Fruit fly (Drosophila melanogaster) whole organism, embryonic: ENCODE data around the gene CG9498.

Experiments
- Abd-B ChIP-seq: fragments of 200-800 bp; sonication (Bioruptor generic); optimal IDR thresholded peaks from 2 replicates; lab custom pipeline; 2018; ENCODE audit warnings: missing biosample characterization, mild to moderate bottlenecking, missing genetic modification characterization, moderate library complexity
- Ada2b ChIP-seq: fragments of 200-800 bp; sonication (Bioruptor generic); IDR thresholded peaks from 2 replicates; pipeline ENCODE4 v1.3.6; 2022; ENCODE audit warnings: missing biosample characterization, missing genetic modification characterization
- Awh ChIP-seq: fragments of 200-800 bp; sonication (Bioruptor generic); IDR thresholded peaks from 2 replicates; pipeline ENCODE4, ENCODE4 v1.3.6; 2022; ENCODE audit warnings: missing biosample characterization, missing genetic modification characterization
- B-H1 ChIP-seq: fragments of 200-800 bp; sonication (Bioruptor generic); IDR thresholded peaks from 3 replicates; pipeline ENCODE4 v1.3.6; 2022; ENCODE audit warnings: missing biosample characterization, missing genetic modification characterization
- Bteb2 ChIP-seq: fragments of 200-800 bp; sonication (Bioruptor generic); optimal IDR thresholded peaks from 2 replicates; lab custom pipeline; 2016; ENCODE audit warnings: missing biosample characterization, missing genetic modification characterization
- CG10267 ChIP-seq: fragments of 200-800 bp; sonication (Bioruptor generic); optimal IDR thresholded peaks from 2 replicates; lab custom pipeline; 2018; ENCODE audit warnings: missing biosample characterization, mild to moderate bottlenecking, missing genetic modification characterization, moderate library complexity
- CG11504 ChIP-seq: fragments of 200-800 bp; sonication (Bioruptor generic); optimal IDR thresholded peaks from 3 replicates; lab custom pipeline; 2019; ENCODE audit warnings: missing biosample characterization, mild to moderate bottlenecking, missing genetic modification characterization, moderate library complexity
- CG12071 ChIP-seq: fragments of 200-800 bp; sonication (Bioruptor generic); optimal IDR thresholded peaks from 3 replicates; lab custom pipeline; 2018; ENCODE audit warnings: missing biosample characterization, mild to moderate bottlenecking, missing genetic modification characterization
- CG12219 ChIP-seq: fragments of 200-800 bp; sonication (Bioruptor generic); optimal IDR thresholded peaks from 3 replicates; lab custom pipeline; 2018; ENCODE audit warnings: missing biosample characterization, mild to moderate bottlenecking, missing genetic modification characterization
- CG12299 ChIP-seq: fragments of 200-800 bp; sonication (Bioruptor generic); optimal IDR thresholded peaks from 2 replicates; lab custom pipeline; 2018; ENCODE audit warnings: missing biosample characterization, mild to moderate bottlenecking, missing genetic modification characterization
- CG14860 ChIP-seq: fragments of 200-800 bp; sonication (Bioruptor generic); IDR thresholded peaks from 3 replicates; pipeline ENCODE4 v1.3.6; 2022; ENCODE audit warnings: missing biosample characterization, missing genetic modification characterization; ENCODE audit not compliant: partially characterized antibody
- CG15514 ChIP-seq: fragments of 200-800 bp; sonication (Bioruptor generic); optimal IDR thresholded peaks from 3 replicates; lab custom pipeline; 2017; ENCODE audit warnings: missing biosample characterization, missing genetic modification characterization, mild to moderate bottlenecking, moderate library complexity, missing genetic modification reagents
- CG17359 ChIP-seq: fragments of 200-800 bp; sonication (Bioruptor generic); optimal IDR thresholded peaks from 3 replicates; lab custom pipeline; 2018; ENCODE audit warnings: missing biosample characterization, mild to moderate bottlenecking, missing genetic modification characterization, moderate library complexity
- CG18619 ChIP-seq: fragments of 200-800 bp; sonication (Bioruptor generic); optimal IDR thresholded peaks from 3 replicates; lab custom pipeline; 2017; ENCODE audit warnings: missing biosample characterization, mild to moderate bottlenecking, missing genetic modification characterization
- CG18764 ChIP-seq: fragments of 200-800 bp; sonication (Bioruptor generic); optimal IDR thresholded peaks from 3 replicates; lab custom pipeline; 2016; ENCODE audit warnings: missing biosample characterization, missing genetic modification characterization
- CG2712 ChIP-seq: fragments of 200-800 bp; optimal IDR thresholded peaks from 3 replicates; lab custom pipeline; 2019; ENCODE audit warnings: missing biosample characterization, mild to moderate bottlenecking, missing genetic modification characterization, moderate library complexity
- CG2875 ChIP-seq: fragments of 200-800 bp; sonication (Bioruptor generic); optimal IDR thresholded peaks from 2 replicates; lab custom pipeline; 2017; ENCODE audit warnings: missing biosample characterization, mild to moderate bottlenecking, missing genetic modification characterization, missing genetic modification reagents
- CG31365 ChIP-seq: fragments of 200-800 bp; sonication (Bioruptor generic); optimal IDR thresholded peaks from 2 replicates; lab custom pipeline; 2018; ENCODE audit warnings: missing biosample characterization, mild to moderate bottlenecking, missing genetic modification characterization
- CG31388 ChIP-seq: fragments of 200-800 bp; sonication (Bioruptor generic); optimal IDR thresholded peaks from 2 replicates; lab custom pipeline; 2016; ENCODE audit warnings: missing biosample characterization, missing genetic modification characterization
- CG3281 ChIP-seq: fragments of 200-800 bp; sonication (Bioruptor generic); optimal IDR thresholded peaks from 3 replicates; lab custom pipeline; 2017; ENCODE audit warnings: missing biosample characterization, mild to moderate bottlenecking, missing genetic modification characterization
- CG3407 ChIP-seq: fragments of 200-800 bp; sonication (Bioruptor generic); optimal IDR thresholded peaks from 2 replicates; lab custom pipeline; 2018; ENCODE audit warnings: missing biosample characterization, mild to moderate bottlenecking, missing genetic modification characterization
- CG5953 ChIP-seq: fragments of 200-800 bp; sonication (Bioruptor generic); IDR thresholded peaks from 2 replicates; pipeline ENCODE4 v1.3.6; 2022; ENCODE audit warnings: missing biosample characterization, missing genetic modification characterization
- CG7357 ChIP-seq: fragments of 200-800 bp; sonication (Bioruptor generic); IDR thresholded peaks from 3 replicates; pipeline ENCODE4 v1.3.6; 2022; ENCODE audit warnings: missing biosample characterization, missing genetic modification characterization
- CG8924 ChIP-seq: fragments of 200-800 bp; optimal IDR thresholded peaks from 3 replicates; lab custom pipeline; 2019; ENCODE audit warnings: missing biosample characterization, mild to moderate bottlenecking, missing genetic modification characterization, moderate library complexity
- CG9437 ChIP-seq: fragments of 200-800 bp; sonication (Bioruptor generic); optimal IDR thresholded peaks from 2 replicates; lab custom pipeline; 2018; ENCODE audit warnings: missing biosample characterization, mild to moderate bottlenecking, missing genetic modification characterization
- CG9797 ChIP-seq: fragments of 200-800 bp; sonication (Bioruptor generic); optimal IDR thresholded peaks from 3 replicates; lab custom pipeline; 2018; ENCODE audit warnings: missing biosample characterization, mild to moderate bottlenecking, missing genetic modification characterization
- D19B ChIP-seq: fragments of 200-800 bp; sonication (Bioruptor generic); optimal IDR thresholded peaks from 2 replicates; lab custom pipeline; 2017; ENCODE audit warnings: missing biosample characterization, mild to moderate bottlenecking, missing genetic modification characterization
- H2.0 ChIP-seq: fragments of 200-800 bp; sonication (Bioruptor generic); IDR thresholded peaks from 2 replicates; pipeline ENCODE4 v1.3.6; 2022; ENCODE audit warnings: missing biosample characterization, missing genetic modification characterization
- Med ChIP-seq: fragments of 200-800 bp; sonication (Bioruptor generic); peaks from one replicate; lab custom pipeline; 2016; ENCODE audit warnings: missing biosample characterization, missing genetic modification characterization, mild to moderate bottlenecking, inconsistent platforms, moderate library complexity
- NC2β ChIP-seq: fragments of 200-800 bp; sonication (Bioruptor generic); optimal IDR thresholded peaks from 2 replicates; lab custom pipeline; 2016; ENCODE audit warnings: missing biosample characterization, missing genetic modification characterization
- NK7.1 ChIP-seq: fragments of 200-800 bp; sonication (Bioruptor generic); optimal IDR thresholded peaks from 3 replicates; lab custom pipeline; 2016; ENCODE audit warnings: missing biosample characterization, missing genetic modification characterization
- Spps ChIP-seq: fragments of 200-800 bp; sonication (Bioruptor generic); optimal IDR thresholded peaks from 2 replicates; lab custom pipeline; 2018; ENCODE audit warnings: missing biosample characterization, mild to moderate bottlenecking, missing genetic modification characterization
- Xbp1 ChIP-seq: fragments of 200-800 bp; sonication (Bioruptor generic); optimal IDR thresholded peaks from 3 replicates; lab custom pipeline; 2016; ENCODE audit warnings: missing biosample characterization, mild to moderate bottlenecking, missing genetic modification characterization
- ash1 ChIP-seq: fragments of 200-800 bp; sonication (Bioruptor generic); optimal IDR thresholded peaks from 2 replicates; lab custom pipeline; 2018; ENCODE audit warnings: missing biosample characterization, mild to moderate bottlenecking, missing genetic modification characterization
- ato ChIP-seq: fragments of 200-800 bp; sonication (Bioruptor generic); IDR thresholded peaks from 2 replicates; pipeline ENCODE4 v1.3.6; 2022; ENCODE audit warnings: missing biosample characterization, missing genetic modification characterization; ENCODE audit not compliant: partially characterized antibody
- bcd ChIP-seq: fragments of 200-800 bp; sonication (Bioruptor generic); optimal IDR thresholded peaks from 2 replicates; lab custom pipeline; 2017; ENCODE audit warnings: missing biosample characterization, mild to moderate bottlenecking, missing genetic modification characterization
- dysf ChIP-seq: fragments of 200-800 bp; sonication (Bioruptor generic); IDR thresholded peaks from 3 replicates; pipeline ENCODE4 v1.3.6; 2022; ENCODE audit warnings: missing biosample characterization, missing genetic modification characterization
- ems ChIP-seq: fragments of 200-800 bp; sonication (Bioruptor generic); optimal IDR thresholded peaks from 3 replicates; lab custom pipeline; 2016; ENCODE audit warnings: missing biosample characterization, missing genetic modification characterization
- exex ChIP-seq: fragments of 200-800 bp; sonication (Bioruptor generic); optimal IDR thresholded peaks from 4 replicates; lab custom pipeline; 2018; ENCODE audit warnings: missing biosample characterization, mild to moderate bottlenecking, missing genetic modification characterization, moderate library complexity
- klu ChIP-seq: fragments of 200-800 bp; sonication (Bioruptor generic); IDR thresholded peaks from 2 replicates; pipeline ENCODE4 v1.3.6; 2022; ENCODE audit warnings: missing biosample characterization, missing genetic modification characterization
- knrl ChIP-seq: fragments of 200-800 bp; sonication (Bioruptor generic); IDR thresholded peaks from 3 replicates; pipeline ENCODE4 v1.3.6; 2022; ENCODE audit warnings: missing biosample characterization, missing genetic modification characterization; ENCODE audit not compliant: partially characterized antibody
- luna ChIP-seq: fragments of 200-800 bp; sonication (Bioruptor generic); optimal IDR thresholded peaks from 2 replicates; lab custom pipeline; 2016; ENCODE audit warnings: missing biosample characterization, missing genetic modification characterization
- p53 ChIP-seq: fragments of 200-800 bp; sonication (Bioruptor generic); optimal IDR thresholded peaks from 2 replicates; lab custom pipeline; 2016; ENCODE audit warnings: missing biosample characterization, missing genetic modification characterization
- pan ChIP-seq, 4 experiments: fragments of >200 bp in 3 of 4; fragments of 200-800 bp in 1 of 4; sonication (Bioruptor generic) in 1 of 4; optimal IDR thresholded peaks in 3 of 4; IDR thresholded peaks in 1 of 4; 2 replicates each; pipeline versions ENCODE4 v1.3.6 to Lab custom; 2017 to 2022; ENCODE audit warnings: missing biosample characterization in 2 of 4, missing genetic modification characterization in 2 of 4, mixed read lengths in 1 of 4
- prd ChIP-seq, 3 experiments: fragments of >200 bp in 2 of 3; fragments of 200-800 bp in 1 of 3; sonication (Bioruptor generic) in 1 of 3; optimal IDR thresholded peaks in 2 of 3; IDR thresholded peaks in 1 of 3; 2 replicates in 2 of 3; 3 replicates in 1 of 3; pipeline versions ENCODE4 v1.3.6 to Lab custom; 2017 to 2022; ENCODE audit warnings: missing biosample characterization in 1 of 3, missing genetic modification characterization in 1 of 3
- salm ChIP-seq: fragments of 200-800 bp; sonication (Bioruptor generic); optimal IDR thresholded peaks from 2 replicates; lab custom pipeline; 2018; ENCODE audit warnings: missing biosample characterization, mild to moderate bottlenecking, missing genetic modification characterization
- sima ChIP-seq: fragments of 200-800 bp; sonication (Bioruptor generic); optimal IDR thresholded peaks from 2 replicates; lab custom pipeline; 2016; ENCODE audit warnings: missing biosample characterization, missing genetic modification characterization
- slbo ChIP-seq: fragments of 200-800 bp; sonication (Bioruptor generic); IDR thresholded peaks from 2 replicates; pipeline ENCODE4 v1.3.6; 2022; ENCODE audit warnings: missing biosample characterization, missing genetic modification characterization
- twi ChIP-seq: fragments of 200-800 bp; optimal IDR thresholded peaks from 2 replicates; lab custom pipeline; 2019; ENCODE audit warnings: missing biosample characterization, mild to moderate bottlenecking, missing genetic modification characterization, moderate library complexity
- zen2 ChIP-seq: fragments of 200-800 bp; sonication (Bioruptor generic); IDR thresholded peaks from 3 replicates; pipeline ENCODE4 v1.3.6; 2022; ENCODE audit warnings: missing biosample characterization, missing genetic modification characterization; ENCODE audit not compliant: partially characterized antibody

The CG9498 gene

DNA sequence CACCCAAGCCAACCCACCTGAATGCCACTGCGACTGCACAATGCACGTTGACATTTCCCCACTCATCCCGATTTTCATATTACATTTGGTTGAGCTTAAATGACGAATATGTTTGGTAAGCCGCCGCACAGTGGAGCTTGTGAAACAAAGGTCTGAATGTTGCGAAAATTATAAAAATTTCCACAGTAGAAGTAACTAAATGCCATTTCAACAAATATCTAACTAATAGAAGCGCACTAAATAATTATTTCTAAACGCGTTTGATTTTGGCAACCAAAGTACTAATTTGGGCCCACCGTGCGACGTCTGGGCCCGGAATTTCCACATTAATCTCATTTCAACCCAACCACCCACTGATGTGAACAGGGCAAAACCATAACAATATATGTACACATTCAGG is 43.9 kb downstream of the CG9498 start (continued):
- TF ChIP-seq Awh (GFP tag; lab: Robert Waterston, UW), result no peak
- TF ChIP-seq ash1 (GFP tag; lab: Kevin White, UChicago), result no peak
- no peak for TF ChIP-seq CG3407
- no peak for TF ChIP-seq ato (GFP tag; lab: Robert Waterston, UW)
- TF ChIP-seq CG8924 (tag; lab: Kevin White, UChicago), result no peak
- no peak for TF ChIP-seq CG14860 (GFP tag; lab: Robert Waterston, UW)
- TF ChIP-seq zen2, result no peak
- TF ChIP-seq Spps (tag; lab: Kevin White, UChicago), result no peak
- TF ChIP-seq dysf (GFP tag; lab: Robert Waterston, UW), result 0 out of 3 replicates have a peak, but pooled peaks have one; percentile 20
- no peak for TF ChIP-seq ems (GFP tag; lab: Kevin White, UChicago)
- TF ChIP-seq CG9437 (GFP tag; lab: Kevin White, UChicago), result no peak
- no peak for TF ChIP-seq CG9797 (GFP tag; lab: Kevin White, UChicago)
- TF ChIP-seq D19B (GFP tag; lab: Kevin White, UChicago), result no peak
- TF ChIP-seq CG31388 (GFP tag; lab: Kevin White, UChicago), result no peak
- TF ChIP-seq NK7.1 (GFP tag; lab: Kevin White, UChicago), result no peak
- TF ChIP-seq CG18764 (GFP tag; lab: Kevin White, UChicago), result no peak
- TF ChIP-seq twi (tag; lab: Kevin White, UChicago), result no peak
- no peak for TF ChIP-seq exex (tag; lab: Kevin White, UChicago)
- TF ChIP-seq CG12071 (GFP tag; lab: Kevin White, UChicago), result peak; percentile 8
- no peak for TF ChIP-seq salm (tag; lab: Kevin White, UChicago)
- peak; percentile 8 for TF ChIP-seq Abd-B
- no peak for TF ChIP-seq CG7357
- TF ChIP-seq CG10267 (tag; lab: Kevin White, UChicago), result no peak
- 0 out of 3 replicates have a peak, but pooled peaks have one; percentile 14 for TF ChIP-seq B-H1 (GFP tag; lab: Robert Waterston, UW)
- no peak for TF ChIP-seq knrl (GFP tag; lab: Robert Waterston, UW)
- no peak for TF ChIP-seq CG31365 (tag; lab: Kevin White, UChicago)
- no peak for TF ChIP-seq slbo
- TF ChIP-seq p53 (GFP tag; lab: Kevin White, UChicago), result no peak
- TF ChIP-seq CG15514 (GFP tag; lab: Kevin White, UChicago), result no peak
- no peak for TF ChIP-seq bcd (GFP tag; lab: Kevin White, UChicago)
- peak; percentile 78 for TF ChIP-seq Med (GFP tag; lab: Kevin White, UChicago)
- TF ChIP-seq Ada2b, result 0 out of 2 replicates have a peak, but pooled peaks have one; percentile 19
- TF ChIP-seq Xbp1, result peak; percentile 34
- no peak for TF ChIP-seq CG5953 (GFP tag; lab: Robert Waterston, UW)
- TF ChIP-seq CG12299, result no peak
- no peak for TF ChIP-seq luna
- TF ChIP-seq sima (GFP tag; lab: Kevin White, UChicago), result no peak
- no peak for TF ChIP-seq NC2β (GFP tag; lab: Kevin White, UChicago)
- TF ChIP-seq CG11504, result peak; percentile 54
- no peak for TF ChIP-seq CG2875
- peak; percentile 7 for TF ChIP-seq CG3281 (GFP tag; lab: Kevin White, UChicago)
- peak; percentile 3 for TF ChIP-seq CG12219 (GFP tag; lab: Kevin White, UChicago)
- TF ChIP-seq CG17359 (tag; lab: Kevin White, UChicago), result peak; percentile 16
- TF ChIP-seq H2.0 (GFP tag; lab: Robert Waterston, UW), result no peak
- TF ChIP-seq CG2712, result peak; percentile 34
- no peak for TF ChIP-seq prd (optimal IDR thresholded peaks at IDR 0.05; lab: Kevin White, UChicago)
- peak; percentile 41; the same call in 1 of the 3 replicates for TF ChIP-seq prd (GFP tag; IDR thresholded peaks at IDR 0.05; lab: Robert Waterston, UW)
- no peak for TF ChIP-seq pan (optimal IDR thresholded peaks at IDR 0.05; lab: Kevin White, UChicago)
- TF ChIP-seq pan (GFP tag; optimal IDR thresholded peaks at IDR 0.05 in 1 of 2, IDR thresholded peaks at IDR 0.05 in 1 of 2), result no peak
- no peak for TF ChIP-seq klu (GFP tag; lab: Robert Waterston, UW)
- TF ChIP-seq CG18619, result no peak
- TF ChIP-seq Bteb2 (GFP tag; lab: Kevin White, UChicago), result no peak
